Worm (Caenorhabditis elegans) whole organism, mixed stage, embryonic: ENCODE measurements around the gene Y53C12B.1.
"Not testable (repeated sequence)": the region's sequence is repeated elsewhere in the genome, so short reads cannot be mapped to it uniquely, and the experiment has no call there.

Experiments
- M03D4.4 ChIP-seq: sonication (generic microtip); optimal IDR thresholded peaks from 2 replicates; lab custom pipeline; 2017; ENCODE audit warnings: mild to moderate bottlenecking, missing genetic modification characterization, missing compliant biosample characterization
- blmp-1 ChIP-seq: fragments of 150-350 bp; optimal IDR thresholded peaks from 2 replicates; lab custom pipeline; 2014; ENCODE audit warnings: missing biosample characterization, missing genetic modification characterization
- ceh-39 ChIP-seq: fragments of 150-350 bp; optimal IDR thresholded peaks from 2 replicates; lab custom pipeline; 2014; ENCODE audit warnings: missing biosample characterization, missing genetic modification characterization
- ceh-43 ChIP-seq: fragments of 200-800 bp; sonication (Bioruptor generic); optimal IDR thresholded peaks from 2 replicates; lab custom pipeline; 2018; ENCODE audit warnings: mild to moderate bottlenecking, missing genetic modification characterization, moderate library complexity, missing compliant biosample characterization
- ceh-83 ChIP-seq: fragments of 200-800 bp; sonication (Bioruptor generic); optimal IDR thresholded peaks from 2 replicates; lab custom pipeline; 2018; ENCODE audit warnings: mild to moderate bottlenecking, missing genetic modification characterization, missing compliant biosample characterization
- ces-1 ChIP-seq: fragments of 150-350 bp; optimal IDR thresholded peaks from 2 replicates; lab custom pipeline; 2014; ENCODE audit warnings: missing biosample characterization, missing genetic modification reagents, missing genetic modification characterization
- cnd-1 ChIP-seq: fragments of 200-800 bp; sonication (Bioruptor generic); optimal IDR thresholded peaks from 2 replicates; lab custom pipeline; 2018; ENCODE audit warnings: mild to moderate bottlenecking, missing genetic modification characterization, missing compliant biosample characterization
- drap-1 ChIP-seq: fragments of 200-800 bp; sonication (Bioruptor generic); optimal IDR thresholded peaks from 3 replicates; lab custom pipeline; 2018; ENCODE audit warnings: mild to moderate bottlenecking, missing genetic modification characterization, missing compliant biosample characterization
- elt-1 ChIP-seq: sonication (generic microtip); optimal IDR thresholded peaks from 2 replicates; lab custom pipeline; 2017; ENCODE audit warnings: missing genetic modification characterization, mild to moderate bottlenecking, missing compliant biosample characterization, antibody characterized with exemption, moderate library complexity, borderline replicate concordance; ENCODE audit not compliant: insufficient read depth
- ham-2 ChIP-seq: fragments of 200-800 bp; sonication (Bioruptor generic); optimal IDR thresholded peaks from 2 replicates; lab custom pipeline; 2018; ENCODE audit warnings: mild to moderate bottlenecking, missing genetic modification characterization, missing compliant biosample characterization
- hlh-1 ChIP-seq: fragments of 150-350 bp; optimal IDR thresholded peaks from 2 replicates; lab custom pipeline; 2014; ENCODE audit warnings: missing biosample characterization, missing genetic modification reagents, missing genetic modification characterization
- lin-13 ChIP-seq: fragments of 150-350 bp; optimal IDR thresholded peaks from 2 replicates; lab custom pipeline; 2014; ENCODE audit warnings: missing biosample characterization, missing genetic modification characterization
- lin-32 ChIP-seq: fragments of 200-800 bp; sonication (Bioruptor generic); optimal IDR thresholded peaks from 2 replicates; lab custom pipeline; 2018; ENCODE audit warnings: mild to moderate bottlenecking, missing genetic modification characterization, missing compliant biosample characterization
- lsy-2 ChIP-seq: fragments of 150-350 bp; optimal IDR thresholded peaks from 2 replicates; lab custom pipeline; 2014; ENCODE audit warnings: missing biosample characterization, missing genetic modification characterization
- mab-5 ChIP-seq: fragments of 150-350 bp; optimal IDR thresholded peaks from 2 replicates; lab custom pipeline; 2014; ENCODE audit warnings: missing biosample characterization, missing genetic modification characterization
- mep-1 ChIP-seq: fragments of 150-350 bp; optimal IDR thresholded peaks from 2 replicates; lab custom pipeline; 2017; ENCODE audit warnings: missing biosample characterization, missing genetic modification reagents, missing genetic modification characterization, inconsistent platforms
- mls-2 ChIP-seq: sonication (generic microtip); optimal IDR thresholded peaks from 2 replicates; lab custom pipeline; 2016; ENCODE audit warnings: mild to moderate bottlenecking, missing genetic modification characterization, moderate library complexity, missing compliant biosample characterization
- nhr-12 ChIP-seq: fragments of 150-350 bp; optimal IDR thresholded peaks from 2 replicates; lab custom pipeline; 2014; ENCODE audit warnings: missing biosample characterization, missing genetic modification characterization
- nhr-2 ChIP-seq: fragments of 150-350 bp; optimal IDR thresholded peaks from 2 replicates; lab custom pipeline; 2014; ENCODE audit warnings: missing biosample characterization, missing genetic modification characterization
- nhr-237 ChIP-seq: fragments of 150-350 bp; optimal IDR thresholded peaks from 2 replicates; lab custom pipeline; 2014; ENCODE audit warnings: missing biosample characterization, missing genetic modification characterization
- nhr-28 ChIP-seq: fragments of 150-350 bp; optimal IDR thresholded peaks from 2 replicates; lab custom pipeline; 2014; ENCODE audit warnings: missing biosample characterization, missing genetic modification characterization
- pha-4 ChIP-seq: fragments of 150-350 bp; optimal IDR thresholded peaks from 2 replicates; lab custom pipeline; 2018; ENCODE audit warnings: missing biosample characterization, missing genetic modification reagents, missing genetic modification characterization
- sem-2 ChIP-seq: fragments of 200-800 bp; sonication (Bioruptor generic); optimal IDR thresholded peaks from 2 replicates; lab custom pipeline; 2018; ENCODE audit warnings: mild to moderate bottlenecking, missing genetic modification characterization, missing compliant biosample characterization
- sptf-1 ChIP-seq: sonication (generic microtip); optimal IDR thresholded peaks from 2 replicates; lab custom pipeline; 2017; ENCODE audit warnings: mild to moderate bottlenecking, missing genetic modification characterization, moderate library complexity, missing compliant biosample characterization
- tbx-8 ChIP-seq: fragments of 200-800 bp; sonication (Bioruptor generic); optimal IDR thresholded peaks from 2 replicates; lab custom pipeline; 2018; ENCODE audit warnings: mild to moderate bottlenecking, missing genetic modification characterization, moderate library complexity, missing compliant biosample characterization
- unc-120 ChIP-seq: sonication (generic microtip); optimal IDR thresholded peaks from 2 replicates; lab custom pipeline; 2017; ENCODE audit warnings: missing genetic modification characterization, missing compliant biosample characterization; ENCODE audit not compliant: poor library complexity, severe bottlenecking
- unc-62 ChIP-seq: fragments of 150-350 bp; optimal IDR thresholded peaks from 2 replicates; lab custom pipeline; 2014; ENCODE audit warnings: missing biosample characterization, missing genetic modification reagents, missing genetic modification characterization
- ztf-11 ChIP-seq: fragments of 150-350 bp; optimal IDR thresholded peaks from 2 replicates; lab custom pipeline; 2014; ENCODE audit warnings: missing biosample characterization, missing genetic modification characterization

The Y53C12B.1 gene

DNA sequence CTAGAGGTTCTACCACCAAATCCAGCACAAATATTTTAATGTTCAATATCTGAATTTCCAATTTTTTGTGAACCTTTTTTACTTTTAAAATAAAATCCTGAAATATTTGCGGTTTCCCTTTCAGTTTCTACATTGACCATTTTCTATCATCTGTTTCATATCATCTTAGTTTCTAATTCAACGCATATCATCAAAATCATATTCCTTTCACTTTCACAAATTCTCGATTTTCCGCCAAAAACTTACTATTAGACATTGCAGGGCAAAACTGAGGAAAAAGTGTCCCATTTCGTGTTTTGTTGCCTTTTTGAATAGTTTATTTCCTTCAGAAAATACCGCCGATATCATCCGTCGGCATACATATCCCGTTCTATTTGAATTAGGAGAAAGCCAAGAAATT, 20.8 kb downstream of the Y53C12B.1 start:
- TF ChIP-seq elt-1 (tag; lab: Kevin White, UChicago) (no peak), sptf-1 (tag; lab: Kevin White, UChicago) (no peak), mep-1 (tag; lab: Kevin White, UChicago) (no peak), lin-13 (no peak), blmp-1 (tag; lab: Kevin White, UChicago) (peak; percentile 57), cnd-1 (tag; lab: Kevin White, UChicago) (no peak)
- TF ChIP-seq, all 35 proteins: peak for 1

DNA sequence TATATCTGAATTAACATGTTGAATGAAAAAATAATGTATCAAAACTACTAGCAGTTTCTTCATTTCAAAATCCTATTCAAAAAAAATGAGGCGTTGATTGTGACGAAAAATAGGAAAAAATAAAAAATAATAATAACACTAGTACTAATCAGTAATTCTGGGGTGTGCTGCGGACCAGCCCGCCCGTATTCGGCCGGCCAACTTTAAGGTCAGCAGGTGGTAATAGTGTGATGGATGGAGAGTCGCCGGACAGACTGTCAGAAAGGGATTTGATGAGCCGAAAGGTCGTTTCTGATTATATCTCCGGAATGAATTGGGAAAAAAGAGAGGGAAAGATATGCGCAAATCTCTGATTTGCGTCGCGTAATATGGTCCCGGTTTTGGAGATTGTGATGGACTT, 21.4 kb downstream of the Y53C12B.1 start, which contains the start of gene cutl-2:
TSS of gene cutl-2 (minus strand) at position 210 of the 400 bp plus-strand sequence.
- TF ChIP-seq nhr-2 (tag; lab: Kevin White, UChicago) (peak; percentile 91), ceh-43 (no peak), lin-32 (GFP tag; lab: Kevin White, UChicago) (no peak), mep-1 (tag; lab: Kevin White, UChicago) (no peak), elt-1 (tag; lab: Kevin White, UChicago) (peak; percentile 79)

DNA sequence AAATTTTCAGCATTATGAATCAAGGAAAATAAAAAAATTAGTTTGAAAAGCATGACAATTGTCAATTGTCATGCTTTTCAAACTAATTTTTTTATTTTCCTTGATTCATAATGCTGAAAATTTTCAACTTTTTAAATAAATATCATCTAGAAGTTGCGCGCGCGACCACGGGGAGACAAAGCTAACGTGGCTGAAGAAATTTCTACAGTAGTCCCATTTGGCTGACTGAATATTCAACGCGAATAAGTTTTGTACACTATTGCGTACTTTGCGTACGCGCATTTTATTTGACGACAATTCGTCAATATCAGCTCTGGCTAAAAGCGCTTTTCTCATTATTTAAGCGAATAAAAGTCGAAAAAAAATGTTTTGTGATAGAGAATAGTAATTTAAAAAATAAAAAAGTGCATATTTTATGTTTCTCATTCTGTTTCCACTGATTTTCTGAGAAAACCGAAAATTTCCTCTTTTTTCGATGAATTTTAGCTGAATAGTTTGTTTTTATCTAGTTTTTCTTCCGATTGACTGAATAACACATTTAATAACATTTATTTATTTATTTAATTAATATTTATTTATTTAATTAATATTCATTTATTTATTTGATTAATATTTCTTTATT, 27.1 kb downstream of the Y53C12B.1 start, which contains the start of gene Y53C12A.11:
TSS of gene Y53C12A.11 (minus strand) at position 68 of the 622 bp plus-strand sequence.
- not testable (repeated sequence) for TF ChIP-seq tbx-8 (GFP tag; lab: Kevin White, UChicago); lin-13; sem-2 (GFP tag; lab: Kevin White, UChicago)

DNA sequence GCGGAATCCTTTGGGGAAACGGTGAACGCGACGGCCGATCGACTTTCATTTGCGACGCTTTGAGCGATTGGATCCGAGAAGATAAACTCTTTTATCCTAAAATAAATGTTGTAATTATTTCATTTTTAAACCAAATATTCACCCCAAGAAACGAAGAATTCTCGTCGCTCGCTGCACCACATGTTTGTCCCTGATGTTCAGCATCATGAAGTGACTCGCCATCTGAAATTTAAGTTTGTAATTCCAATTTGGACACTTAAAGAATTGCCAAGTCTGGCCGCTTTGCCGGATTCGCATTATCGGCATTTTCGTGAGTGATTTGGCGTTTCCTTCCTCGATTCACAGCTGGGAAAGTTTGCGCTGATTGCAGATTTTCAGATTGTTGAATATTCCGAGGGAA, 28.0 kb downstream of the Y53C12B.1 start, which contains the start of gene Y53C12A.6:
TSS of gene Y53C12A.6 (minus strand) at position 101 of the 400 bp plus-strand sequence.
- TF ChIP-seq mab-5 (no peak), pha-4 (tag; lab: Kevin White, UChicago) (no peak), tbx-8 (GFP tag; lab: Kevin White, UChicago) (no peak)

DNA sequence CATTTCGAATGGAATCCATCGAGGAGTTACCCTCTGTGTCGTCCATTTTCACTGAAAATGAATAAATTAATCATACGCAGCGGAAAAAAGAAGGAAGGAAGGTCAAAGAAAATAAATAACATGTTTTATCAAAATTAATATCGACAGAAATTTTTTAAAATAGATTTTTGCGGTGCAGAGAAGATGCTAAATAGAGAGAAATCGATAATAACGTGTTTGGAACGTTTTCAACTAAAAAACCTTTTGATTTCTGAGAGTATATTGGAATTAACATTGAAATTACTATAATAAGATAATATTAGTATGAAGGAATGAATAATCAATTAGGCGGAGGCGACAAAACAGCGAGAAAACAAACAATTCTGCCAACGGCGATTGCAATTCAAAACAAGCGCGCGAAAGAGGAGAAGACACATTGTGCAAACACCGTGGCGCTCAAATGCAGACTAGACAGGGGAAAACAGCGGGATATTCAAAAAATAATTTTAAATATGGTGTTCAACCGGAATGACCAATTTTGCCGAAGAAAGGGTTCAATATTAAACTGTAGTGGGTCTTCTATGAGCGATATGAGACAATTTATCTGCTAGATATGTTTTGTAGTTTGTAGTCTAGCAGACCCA, 29.4 kb downstream of the Y53C12B.1 start, which contains the start of gene wee-1.3:
TSS of gene wee-1.3 (minus strand) at position 51 of the 623 bp plus-strand sequence.
- TF ChIP-seq lsy-2 = peak; percentile 89
- TF ChIP-seq tbx-8 (GFP tag; lab: Kevin White, UChicago) = no peak
- no peak for TF ChIP-seq nhr-28 (tag; lab: Kevin White, UChicago)
- TF ChIP-seq drap-1 (GFP tag; lab: Kevin White, UChicago) = peak; percentile 48
- TF ChIP-seq ceh-43 = no peak
- no peak for TF ChIP-seq mab-5
- peak; percentile 79 for TF ChIP-seq nhr-237 (tag; lab: Kevin White, UChicago)
- TF ChIP-seq ceh-83 (GFP tag; lab: Kevin White, UChicago) = no peak
- TF ChIP-seq ces-1 (GFP tag; lab: Kevin White, UChicago) = peak; percentile 58
- peak; percentile 80 for TF ChIP-seq lin-13
- peak; percentile 45 for TF ChIP-seq ceh-39
- peak; percentile 51 for TF ChIP-seq unc-120 (tag; lab: Kevin White, UChicago)
- TF ChIP-seq lin-32 (GFP tag; lab: Kevin White, UChicago) = no peak
- peak; percentile 20 for TF ChIP-seq hlh-1 (tag; lab: Kevin White, UChicago)
- TF ChIP-seq ham-2 = no peak
- peak; percentile 47 for TF ChIP-seq mls-2
- peak; percentile 78 for TF ChIP-seq pha-4 (tag; lab: Kevin White, UChicago)
- TF ChIP-seq sem-2 (GFP tag; lab: Kevin White, UChicago) = no peak
- peak; percentile 75 for TF ChIP-seq mep-1 (tag; lab: Kevin White, UChicago)
- TF ChIP-seq, all 35 proteins: peak for 11

DNA sequence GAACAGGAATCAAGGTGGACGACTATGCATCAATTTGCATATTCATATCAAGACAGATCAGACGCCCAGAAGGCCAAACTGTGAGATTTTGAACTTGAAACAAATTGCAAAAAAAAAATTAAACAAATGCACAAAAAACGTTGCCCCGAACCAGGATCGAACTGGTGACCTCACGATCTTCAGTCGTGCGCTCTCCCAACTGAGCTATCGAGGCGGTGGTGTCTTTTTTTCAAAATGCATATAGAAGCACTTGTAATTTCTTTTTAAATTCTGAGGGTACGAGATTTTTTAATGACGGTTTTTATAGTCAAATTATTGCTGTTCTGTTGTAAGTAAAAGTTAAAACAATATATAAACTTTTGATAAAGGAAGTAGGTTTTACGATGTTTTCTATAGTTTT, 32.8 kb downstream of the Y53C12B.1 start:
- peak; percentile 55 for TF ChIP-seq ceh-83 (GFP tag; lab: Kevin White, UChicago)
- no peak for TF ChIP-seq ces-1 (GFP tag; lab: Kevin White, UChicago)

DNA sequence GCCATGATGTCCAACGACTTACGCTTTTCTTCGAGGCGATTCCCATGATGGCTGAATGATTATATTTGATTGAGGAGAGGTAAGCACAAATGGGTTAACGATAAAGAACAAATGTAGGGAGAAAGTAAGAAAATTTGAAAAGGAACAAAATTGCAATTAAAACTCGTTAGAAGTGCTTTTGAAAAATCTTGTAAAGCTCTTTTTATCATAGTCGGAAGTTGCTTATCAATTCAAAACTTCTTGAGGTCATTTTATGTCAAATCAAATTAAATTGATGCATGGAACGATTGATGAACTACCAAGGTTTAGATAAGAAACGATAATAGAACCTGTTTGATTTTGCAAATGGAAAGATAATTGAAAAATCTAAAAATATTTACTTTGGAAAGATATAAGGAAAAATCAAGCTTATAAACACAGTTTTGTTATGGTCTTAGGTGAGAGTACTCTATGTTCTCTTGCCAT, 37.0 kb downstream of the Y53C12B.1 start, which contains the start of gene glt-5:
TSS of gene glt-5 (minus strand) at position 51 of the 465 bp plus-strand sequence.
- TF ChIP-seq unc-62 (GFP tag; lab: Kevin White, UChicago) (no peak), lin-32 (GFP tag; lab: Kevin White, UChicago) (no peak), elt-1 (tag; lab: Kevin White, UChicago) (no peak), lsy-2 (no peak), sem-2 (GFP tag; lab: Kevin White, UChicago) (no peak), lin-13 (no peak), M03D4.4 (tag; lab: Kevin White, UChicago) (no peak), mep-1 (tag; lab: Kevin White, UChicago) (no peak), sptf-1 (tag; lab: Kevin White, UChicago) (no peak), nhr-12 (tag; lab: Kevin White, UChicago) (no peak), blmp-1 (tag; lab: Kevin White, UChicago) (no peak), nhr-2 (tag; lab: Kevin White, UChicago) (no peak), ztf-11 (tag; lab: Kevin White, UChicago) (no peak)
- TF ChIP-seq, all 35 proteins: peak for 0
